Fruit fly (Drosophila melanogaster) whole organism, embryonic: ENCODE data around the gene Phyhd1.

Experiments
- CG10267 ChIP-seq: fragments of 200-800 bp; sonication (Bioruptor generic); optimal IDR thresholded peaks from 2 replicates; lab custom pipeline; 2018; ENCODE audit warnings: missing biosample characterization, mild to moderate bottlenecking, missing genetic modification characterization, moderate library complexity
- CG10959 ChIP-seq: fragments of 200-800 bp; sonication (Bioruptor generic); IDR thresholded peaks from 2 replicates; pipeline ENCODE4 v1.3.6; 2022; ENCODE audit warnings: missing biosample characterization, missing genetic modification characterization
- CG10979 ChIP-seq: fragments of 200-800 bp; sonication (Bioruptor generic); optimal IDR thresholded peaks from 2 replicates; lab custom pipeline; 2018; ENCODE audit warnings: missing biosample characterization, mild to moderate bottlenecking, missing genetic modification characterization, moderate library complexity
- CG11504 ChIP-seq: fragments of 200-800 bp; sonication (Bioruptor generic); optimal IDR thresholded peaks from 3 replicates; lab custom pipeline; 2019; ENCODE audit warnings: missing biosample characterization, mild to moderate bottlenecking, missing genetic modification characterization, moderate library complexity
- CG12391 ChIP-seq: fragments of 200-800 bp; sonication (Bioruptor generic); optimal IDR thresholded peaks from 3 replicates; lab custom pipeline; 2018; ENCODE audit warnings: missing biosample characterization, mild to moderate bottlenecking, missing genetic modification characterization, moderate library complexity
- CG13424 ChIP-seq: fragments of 200-800 bp; sonication (Bioruptor generic); optimal IDR thresholded peaks from 2 replicates; lab custom pipeline; 2019; ENCODE audit warnings: missing biosample characterization, mild to moderate bottlenecking, missing genetic modification characterization, moderate library complexity
- CG15011 ChIP-seq: fragments of 200-800 bp; sonication (Bioruptor generic); optimal IDR thresholded peaks from 3 replicates; lab custom pipeline; 2018; ENCODE audit warnings: missing biosample characterization, mild to moderate bottlenecking, missing genetic modification characterization
- CG15073 ChIP-seq: fragments of 200-800 bp; sonication (Bioruptor generic); optimal IDR thresholded peaks from 2 replicates; lab custom pipeline; 2016; ENCODE audit warnings: missing biosample characterization, missing genetic modification characterization
- CG1603 ChIP-seq: fragments of 200-800 bp; sonication (Bioruptor generic); optimal IDR thresholded peaks from 2 replicates; lab custom pipeline; 2019; ENCODE audit warnings: missing biosample characterization, mild to moderate bottlenecking, missing genetic modification characterization, moderate library complexity
- CG17829 ChIP-seq: fragments of 200-800 bp; optimal IDR thresholded peaks from 2 replicates; lab custom pipeline; 2019; ENCODE audit warnings: missing biosample characterization, mild to moderate bottlenecking, missing genetic modification characterization, moderate library complexity
- CG30403 ChIP-seq: fragments of 200-800 bp; sonication (Bioruptor generic); optimal IDR thresholded peaks from 3 replicates; lab custom pipeline; 2016; ENCODE audit warnings: missing biosample characterization, missing genetic modification characterization
- CG31441 ChIP-seq: fragments of 200-800 bp; sonication (Bioruptor generic); IDR thresholded peaks from 2 replicates; pipeline ENCODE4 v1.3.6; 2022; ENCODE audit warnings: missing biosample characterization, missing genetic modification characterization
- CG33557 ChIP-seq: fragments of 200-800 bp; sonication (Bioruptor generic); optimal IDR thresholded peaks from 2 replicates; lab custom pipeline; 2019; ENCODE audit warnings: missing biosample characterization, mild to moderate bottlenecking, missing genetic modification characterization, moderate library complexity
- CG7556 ChIP-seq: fragments of 200-800 bp; sonication (Bioruptor generic); optimal IDR thresholded peaks from 2 replicates; lab custom pipeline; 2017; ENCODE audit warnings: missing biosample characterization, mild to moderate bottlenecking, missing genetic modification characterization
- CG7839 ChIP-seq: fragments of 200-800 bp; sonication (Bioruptor generic); optimal IDR thresholded peaks from 3 replicates; lab custom pipeline; 2018; ENCODE audit warnings: missing biosample characterization, mild to moderate bottlenecking, missing genetic modification characterization, moderate library complexity
- CG8388 ChIP-seq: fragments of 200-800 bp; sonication (Bioruptor generic); optimal IDR thresholded peaks from 2 replicates; lab custom pipeline; 2019; ENCODE audit warnings: missing biosample characterization, mild to moderate bottlenecking, missing genetic modification characterization, moderate library complexity
- CoRest ChIP-seq: fragments of 200-800 bp; sonication (Bioruptor generic); optimal IDR thresholded peaks from 3 replicates; lab custom pipeline; 2018; ENCODE audit warnings: missing biosample characterization, mild to moderate bottlenecking, missing genetic modification characterization, moderate library complexity
- D19A ChIP-seq: fragments of 200-800 bp; optimal IDR thresholded peaks from 3 replicates; lab custom pipeline; 2019; ENCODE audit warnings: missing biosample characterization, mild to moderate bottlenecking, missing genetic modification characterization, moderate library complexity
- Lhr ChIP-seq: fragments of 200-800 bp; sonication (Bioruptor generic); optimal IDR thresholded peaks from 3 replicates; lab custom pipeline; 2017; ENCODE audit warnings: mild to moderate bottlenecking, missing biosample characterization, missing genetic modification reagents, missing genetic modification characterization
- Nf-YC ChIP-seq: fragments of 200-800 bp; optimal IDR thresholded peaks from 3 replicates; lab custom pipeline; 2019; ENCODE audit warnings: missing biosample characterization, mild to moderate bottlenecking, missing genetic modification characterization, moderate library complexity
- Oli ChIP-seq: fragments of 200-800 bp; sonication (Bioruptor generic); optimal IDR thresholded peaks from 2 replicates; lab custom pipeline; 2018; ENCODE audit warnings: missing biosample characterization, mild to moderate bottlenecking, missing genetic modification characterization, moderate library complexity
- Sox100B ChIP-seq: fragments of 200-800 bp; sonication (Bioruptor generic); optimal IDR thresholded peaks from 3 replicates; lab custom pipeline; 2018; ENCODE audit warnings: missing biosample characterization, mild to moderate bottlenecking, missing genetic modification characterization
- Spps ChIP-seq: fragments of 200-800 bp; sonication (Bioruptor generic); optimal IDR thresholded peaks from 2 replicates; lab custom pipeline; 2018; ENCODE audit warnings: missing biosample characterization, mild to moderate bottlenecking, missing genetic modification characterization
- Xbp1 ChIP-seq: fragments of 200-800 bp; sonication (Bioruptor generic); optimal IDR thresholded peaks from 3 replicates; lab custom pipeline; 2016; ENCODE audit warnings: missing biosample characterization, mild to moderate bottlenecking, missing genetic modification characterization
- Xrp1 ChIP-seq: fragments of 200-800 bp; sonication (Bioruptor generic); IDR thresholded peaks from 2 replicates; pipeline ENCODE4 v1.3.6; 2022; ENCODE audit warnings: missing biosample characterization, missing genetic modification characterization
- bcd ChIP-seq: fragments of 200-800 bp; sonication (Bioruptor generic); optimal IDR thresholded peaks from 2 replicates; lab custom pipeline; 2017; ENCODE audit warnings: missing biosample characterization, mild to moderate bottlenecking, missing genetic modification characterization
- croc ChIP-seq: fragments of 200-800 bp; sonication (Bioruptor generic); conservative IDR thresholded peaks from 3 replicates; pipeline ENCODE4 v1.3.6; 2022; ENCODE audit warnings: missing biosample characterization, missing genetic modification characterization
- dmrt99B ChIP-seq: fragments of 200-800 bp; sonication (Bioruptor generic); optimal IDR thresholded peaks from 2 replicates; lab custom pipeline; 2018; ENCODE audit warnings: missing biosample characterization, mild to moderate bottlenecking, missing genetic modification characterization, moderate library complexity
- ems ChIP-seq: fragments of 200-800 bp; sonication (Bioruptor generic); optimal IDR thresholded peaks from 3 replicates; lab custom pipeline; 2016; ENCODE audit warnings: missing biosample characterization, missing genetic modification characterization
- fd3F ChIP-seq: fragments of 200-800 bp; sonication (Bioruptor generic); optimal IDR thresholded peaks from 2 replicates; lab custom pipeline; 2018; ENCODE audit warnings: missing biosample characterization, mild to moderate bottlenecking, missing genetic modification characterization, moderate library complexity
- fd96Cb ChIP-seq: fragments of 200-800 bp; sonication (Bioruptor generic); optimal IDR thresholded peaks from 2 replicates; lab custom pipeline; 2018; ENCODE audit warnings: missing biosample characterization, mild to moderate bottlenecking, missing genetic modification characterization, moderate library complexity
- gem ChIP-seq: fragments of 200-800 bp; sonication (Bioruptor generic); optimal IDR thresholded peaks from 2 replicates; lab custom pipeline; 2019; ENCODE audit warnings: missing biosample characterization, mild to moderate bottlenecking, missing genetic modification characterization, moderate library complexity
- grau ChIP-seq: fragments of 200-800 bp; optimal IDR thresholded peaks from 3 replicates; lab custom pipeline; 2019; ENCODE audit warnings: missing biosample characterization, mild to moderate bottlenecking, missing genetic modification characterization, moderate library complexity
- gsb-n ChIP-seq: fragments of 200-800 bp; sonication (Bioruptor generic); optimal IDR thresholded peaks from 3 replicates; lab custom pipeline; 2018; ENCODE audit warnings: missing biosample characterization, mild to moderate bottlenecking, missing genetic modification characterization
- lola ChIP-seq, 3 experiments: fragments of >200 bp in 2 of 3; fragments of 200-800 bp in 1 of 3; sonication (Bioruptor generic) in 1 of 3; optimal IDR thresholded peaks; 2 replicates each; lab custom pipeline; 2017 to 2019; ENCODE audit warnings: missing biosample characterization in 3 of 3, missing genetic modification characterization in 3 of 3, mild to moderate bottlenecking in 1 of 3, moderate library complexity in 1 of 3
- oc ChIP-seq: fragments of 200-800 bp; sonication (Bioruptor generic); optimal IDR thresholded peaks from 2 replicates; lab custom pipeline; 2018; ENCODE audit warnings: missing biosample characterization, mild to moderate bottlenecking, missing genetic modification characterization, moderate library complexity
- onecut ChIP-seq: fragments of 200-800 bp; sonication (Bioruptor generic); IDR thresholded peaks from 2 replicates; pipeline ENCODE4 v1.3.6; 2022; ENCODE audit warnings: missing biosample characterization, missing genetic modification characterization
- prd ChIP-seq, 3 experiments: fragments of >200 bp in 2 of 3; fragments of 200-800 bp in 1 of 3; sonication (Bioruptor generic) in 1 of 3; optimal IDR thresholded peaks in 2 of 3; IDR thresholded peaks in 1 of 3; 2 replicates in 2 of 3; 3 replicates in 1 of 3; pipeline versions ENCODE4 v1.3.6 to Lab custom; 2017 to 2022; ENCODE audit warnings: missing biosample characterization in 1 of 3, missing genetic modification characterization in 1 of 3
- row ChIP-seq: fragments of 200-800 bp; sonication (Bioruptor generic); IDR thresholded peaks from 3 replicates; pipeline ENCODE4 v1.3.6; 2022; ENCODE audit warnings: missing biosample characterization, missing genetic modification characterization
- sc ChIP-seq, 3 experiments: fragments of >200 bp in 2 of 3; fragments of 200-800 bp in 1 of 3; sonication (Bioruptor generic) in 1 of 3; optimal IDR thresholded peaks; 2 replicates in 2 of 3; 3 replicates in 1 of 3; lab custom pipeline; 2017; ENCODE audit warnings: mild to moderate bottlenecking in 1 of 3, missing biosample characterization in 1 of 3, missing genetic modification characterization in 1 of 3, missing genetic modification reagents in 1 of 3
- sens ChIP-seq: fragments of 200-800 bp; sonication (Bioruptor generic); peaks from one replicate; lab custom pipeline; 2016; ENCODE audit warnings: missing biosample characterization, missing genetic modification characterization
- so ChIP-seq: fragments of 200-800 bp; sonication (Bioruptor generic); IDR thresholded peaks from 3 replicates; pipeline ENCODE4 v1.3.6; 2022; ENCODE audit warnings: missing biosample characterization, missing genetic modification characterization
- tin ChIP-seq: fragments of 200-800 bp; sonication (Bioruptor generic); optimal IDR thresholded peaks from 3 replicates; lab custom pipeline; 2016; ENCODE audit warnings: missing biosample characterization, missing genetic modification characterization
- tup ChIP-seq: fragments of 200-800 bp; sonication (Bioruptor generic); optimal IDR thresholded peaks from 2 replicates; lab custom pipeline; 2016; ENCODE audit warnings: missing biosample characterization, mild to moderate bottlenecking, missing genetic modification characterization, moderate library complexity
- twi ChIP-seq: fragments of 200-800 bp; optimal IDR thresholded peaks from 2 replicates; lab custom pipeline; 2019; ENCODE audit warnings: missing biosample characterization, mild to moderate bottlenecking, missing genetic modification characterization, moderate library complexity
- unpg ChIP-seq: fragments of 200-800 bp; sonication (Bioruptor generic); optimal IDR thresholded peaks from 3 replicates; lab custom pipeline; 2018; ENCODE audit warnings: missing biosample characterization, mild to moderate bottlenecking, missing genetic modification characterization, moderate library complexity
- zf30C ChIP-seq: fragments of 200-800 bp; sonication (Bioruptor generic); optimal IDR thresholded peaks from 3 replicates; lab custom pipeline; 2018; ENCODE audit warnings: missing biosample characterization, mild to moderate bottlenecking, missing genetic modification characterization

The Phyhd1 gene

DNA sequence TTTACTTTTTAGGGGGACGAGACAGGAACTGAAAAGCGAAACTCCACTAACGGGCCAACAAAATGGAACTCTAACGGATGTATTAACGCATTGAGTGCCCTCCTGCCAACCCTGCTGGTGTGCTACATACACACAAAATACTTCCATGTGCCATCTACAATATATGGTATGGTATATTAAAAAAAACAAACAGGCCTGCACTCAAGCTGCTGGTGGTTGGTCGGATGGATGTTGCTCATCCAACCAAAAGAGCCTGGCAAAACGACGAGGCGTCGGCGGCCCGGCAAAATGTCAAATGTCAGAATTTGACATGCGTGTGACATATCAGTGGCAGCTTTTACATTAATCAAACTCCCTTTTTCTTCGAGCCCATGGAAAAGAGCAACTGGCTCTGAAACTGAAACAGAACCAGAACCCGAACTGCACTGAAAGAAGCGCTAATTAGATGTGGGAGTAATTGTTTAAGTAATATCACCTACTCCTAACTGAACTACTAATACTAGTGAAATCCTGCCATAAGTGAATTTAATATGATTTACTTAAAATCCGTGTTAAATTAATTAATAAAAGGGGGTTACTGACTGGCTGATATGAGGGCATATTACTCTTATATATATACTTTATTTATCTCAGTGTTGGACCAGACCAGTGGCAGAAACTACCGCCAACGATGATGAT is 29.9 kb downstream of the Phyhd1 start (continued):
- TF ChIP-seq D19A (tag; lab: Kevin White, UChicago) (peak; percentile 12), fd96Cb (tag; lab: Kevin White, UChicago) (peak; percentile 12), Oli (tag; lab: Kevin White, UChicago) (peak; percentile 1), tin (GFP tag; lab: Kevin White, UChicago) (peak; percentile 4), CG1603 (tag; lab: Kevin White, UChicago) (peak; percentile 27), CG10979 (tag; lab: Kevin White, UChicago) (peak; percentile 63), Nf-YC (tag; lab: Kevin White, UChicago) (peak; percentile 49), oc (tag; lab: Kevin White, UChicago) (no peak), sens (GFP tag; lab: Kevin White, UChicago) (peak; percentile 87), CG33557 (GFP tag; lab: Kevin White, UChicago) (peak; percentile 26), CG15011 (GFP tag; lab: Kevin White, UChicago) (no peak), gem (tag; lab: Kevin White, UChicago) (peak; percentile 58), unpg (peak; percentile 52), twi (tag; lab: Kevin White, UChicago) (peak; percentile 82), so (0 out of 3 replicates have a peak, but pooled peaks have one; percentile 28), CG7556 (GFP tag; lab: Kevin White, UChicago) (peak; percentile 14), CG31441 (peak; percentile 47; the same call in 1 of the 2 replicates), prd (optimal IDR thresholded peaks at IDR 0.05; lab: Kevin White, UChicago) (no peak), prd (GFP tag; IDR thresholded peaks at IDR 0.05; lab: Robert Waterston, UW) (peak; percentile 47; the same call in 2 of the 3 replicates), Spps (tag; lab: Kevin White, UChicago) (peak; percentile 21), gsb-n (tag; lab: Kevin White, UChicago) (peak; percentile 30), Lhr (peak; percentile 1), tup (GFP tag; lab: Kevin White, UChicago) (peak; percentile 12), dmrt99B (tag; lab: Kevin White, UChicago) (peak; percentile 35), CG10959 (GFP tag; lab: Robert Waterston, UW) (0 out of 2 replicates have a peak, but pooled peaks have one; percentile 43), row (GFP tag; lab: Robert Waterston, UW) (peak; percentile 36; the same call in 1 of the 3 replicates), CG17829 (tag; lab: Kevin White, UChicago) (peak; percentile 18), bcd (GFP tag; lab: Kevin White, UChicago) (peak; percentile 8), grau (peak; percentile 14), ems (GFP tag; lab: Kevin White, UChicago) (no peak), Sox100B (GFP tag; lab: Kevin White, UChicago) (peak; percentile 11), CG11504 (tag; lab: Kevin White, UChicago) (peak; percentile 40), CG30403 (peak; percentile 25), CoRest (peak; percentile 2), zf30C (GFP tag; lab: Kevin White, UChicago) (peak; percentile 70), fd3F (GFP tag; lab: Kevin White, UChicago) (no peak), lola (GFP tag; optimal IDR thresholded peaks at IDR 0.05; lab: Kevin White, UChicago) (peak in 1 of 3 experiments; percentile 66), CG15073 (no peak), Xrp1 (GFP tag; lab: Robert Waterston, UW) (peak; percentile 71), CG13424 (tag; lab: Kevin White, UChicago) (peak; percentile 20), CG10267 (tag; lab: Kevin White, UChicago) (peak; percentile 41), CG7839 (tag; lab: Kevin White, UChicago) (peak; percentile 25), croc (GFP tag; lab: Robert Waterston, UW) (peak; percentile 28; the same call in 1 of the 3 replicates), CG8388 (peak; percentile 10), CG12391 (tag; lab: Kevin White, UChicago) (peak; percentile 42), sc (optimal IDR thresholded peaks at IDR 0.05; lab: Kevin White, UChicago) (no peak), sc (GFP tag; optimal IDR thresholded peaks at IDR 0.05; lab: Kevin White, UChicago) (peak; percentile 13), Xbp1 (GFP tag; lab: Kevin White, UChicago) (peak; percentile 6), onecut (GFP tag; lab: Robert Waterston, UW) (no peak)
